Worm (Caenorhabditis elegans): ENCODE results near the gene ceh-76.

The ceh-76 gene

DNA sequence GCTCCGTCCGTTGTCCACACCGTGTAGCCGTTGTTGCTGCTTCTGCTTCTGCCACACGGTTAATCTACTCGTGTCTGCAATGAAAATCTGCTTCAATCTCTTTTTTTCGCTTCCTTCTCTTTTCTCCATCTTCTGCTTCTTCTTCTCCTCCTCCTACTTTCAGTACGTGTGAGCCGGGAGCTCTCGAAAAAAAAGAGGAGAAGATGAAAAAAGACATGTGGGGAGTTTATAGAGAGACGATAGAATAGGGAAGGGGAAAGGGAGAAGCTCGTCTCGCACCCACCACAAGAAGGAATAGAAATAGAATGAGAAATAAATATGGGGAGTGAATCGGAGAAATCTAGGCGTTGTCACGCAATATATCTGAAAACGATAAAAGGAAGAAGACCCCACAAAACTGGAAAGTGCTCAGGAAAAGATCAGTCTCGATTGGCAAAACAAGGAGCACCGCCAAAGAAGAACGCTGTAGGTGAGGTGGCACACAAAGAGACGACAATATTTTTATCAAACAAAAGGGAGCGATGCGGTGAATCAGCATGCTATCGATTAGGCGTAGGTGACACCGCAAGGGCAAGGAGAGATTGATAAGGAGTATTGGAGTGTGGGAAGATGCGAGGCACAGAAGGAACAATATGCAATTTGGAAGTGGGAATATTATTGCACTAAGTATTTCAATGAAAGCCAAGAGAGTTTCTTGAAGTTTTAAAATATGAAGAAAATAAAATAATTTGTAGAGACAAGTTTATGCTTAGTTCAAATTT is 16.6 kb downstream of the ceh-76 start, which contains the start of gene let-413:
TSS of gene let-413 (minus strand) at position 76 of the 761 bp plus-strand sequence.
- TF ChIP-seq elt-2 (tag; optimal IDR thresholded peaks at IDR 0.05) (peak; percentile 56), dmd-4 (tag; optimal IDR thresholded peaks at IDR 0.05; ENCODE audit: borderline replicate concordance) (peak; percentile 26), ceh-18 (tag; optimal IDR thresholded peaks at IDR 0.05) (no peak), ceh-6 (GFP tag; optimal IDR thresholded peaks at IDR 0.05) (no peak), npax-4 (tag; optimal IDR thresholded peaks at IDR 0.05) (no peak), pqm-1 (tag; optimal IDR thresholded peaks at IDR 0.05) (peak; percentile 1), tbx-2 (tag; optimal IDR thresholded peaks at IDR 0.05) (no peak), ceh-30 (tag; optimal IDR thresholded peaks at IDR 0.05) (no peak), C38D4.7 (GFP tag; optimal IDR thresholded peaks at IDR 0.05) (no peak), syd-9 (tag; optimal IDR thresholded peaks at IDR 0.05) (no peak), unc-42 (tag; optimal IDR thresholded peaks at IDR 0.05) (peak; percentile 20), nhr-11 (tag; optimal IDR thresholded peaks at IDR 0.05) (no peak), F13H6.1 (tag; optimal IDR thresholded peaks at IDR 0.05) (no peak), pax-1 (tag; optimal IDR thresholded peaks at IDR 0.05) (no peak)

- TF ChIP-seq C38D4.7 (GFP tag; optimal IDR thresholded peaks at IDR 0.05) (no peak), ceh-9 (tag; optimal IDR thresholded peaks at IDR 0.05) (no peak), Y22D7AL.16 (tag; optimal IDR thresholded peaks at IDR 0.05) (no peak), nhr-11 (tag; optimal IDR thresholded peaks at IDR 0.05) (no peak), zip-5 (tag; optimal IDR thresholded peaks at IDR 0.05) (no peak), ceh-30 (tag; optimal IDR thresholded peaks at IDR 0.05) (no peak)
Measured at ce11 chrV:7971376-7971775, 23.1 kb downstream of the ceh-76 start.

- TF ChIP-seq ceh-48 (tag; optimal IDR thresholded peaks at IDR 0.05) (no peak), zip-5 (tag; optimal IDR thresholded peaks at IDR 0.05) (no peak), lin-11 (tag; optimal IDR thresholded peaks at IDR 0.05) (no peak), ceh-6 (GFP tag; optimal IDR thresholded peaks at IDR 0.05) (no peak), lim-6 (tag; optimal IDR thresholded peaks at IDR 0.05) (no peak), eyg-1 (tag; optimal IDR thresholded peaks at IDR 0.05) (no peak), madf-2 (tag; optimal IDR thresholded peaks at IDR 0.05) (no peak), ceh-31 (tag; optimal IDR thresholded peaks at IDR 0.05) (no peak), pha-4 (tag; optimal IDR thresholded peaks at IDR 0.05) (no peak), gmeb-2 (tag; optimal IDR thresholded peaks at IDR 0.05) (no peak), hlh-8 (tag; optimal IDR thresholded peaks at IDR 0.05) (no peak), che-1 (tag; optimal IDR thresholded peaks at IDR 0.05) (no peak), ceh-30 (tag; optimal IDR thresholded peaks at IDR 0.05) (no peak), sdc-2 (tag; optimal IDR thresholded peaks at IDR 0.05) (no peak), unc-55 (GFP tag; optimal IDR thresholded peaks at IDR 0.05) (no peak), ztf-16 (tag; optimal IDR thresholded peaks at IDR 0.05) (no peak), nfya-1 (tag; optimal IDR thresholded peaks at IDR 0.05) (no peak), dve-1 (tag; optimal IDR thresholded peaks at IDR 0.05) (no peak)
Measured at ce11 chrV:7970519-7970918, 24.0 kb downstream of the ceh-76 start.

DNA sequence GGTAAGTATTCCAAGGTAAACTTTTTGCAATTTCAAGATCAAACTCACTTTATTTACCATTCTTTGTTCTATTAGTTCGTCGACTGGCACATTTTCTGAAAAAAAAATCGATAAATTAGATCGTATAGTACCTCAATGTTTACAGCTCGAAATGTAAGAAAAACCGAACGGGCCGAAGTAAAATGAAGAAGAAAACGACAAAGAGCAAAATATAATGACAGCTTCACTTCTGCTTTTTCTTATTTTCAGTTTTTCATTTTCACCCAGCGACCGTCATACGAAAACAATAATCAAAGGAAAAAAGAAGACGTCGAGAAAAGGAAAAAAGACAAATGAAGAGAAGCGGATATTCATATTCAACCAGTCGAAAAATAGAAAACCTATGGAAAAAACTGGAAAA is 25.4 kb downstream of the ceh-76 start, which contains the start of gene che-7:
TSS of gene che-7 (minus strand) at position 101 of the 400 bp plus-strand sequence.
- no peak for TF ChIP-seq dmd-4 (tag; optimal IDR thresholded peaks at IDR 0.05; ENCODE audit: borderline replicate concordance)
- TF ChIP-seq rnt-1 (tag; optimal IDR thresholded peaks at IDR 0.05) = no peak
- TF ChIP-seq syd-9 (tag; optimal IDR thresholded peaks at IDR 0.05) = no peak
- no peak for TF ChIP-seq lim-6 (tag; optimal IDR thresholded peaks at IDR 0.05)
- TF ChIP-seq unc-42 (tag; optimal IDR thresholded peaks at IDR 0.05) = no peak
- no peak for TF ChIP-seq pha-2 (tag; optimal IDR thresholded peaks at IDR 0.05)
- no peak for TF ChIP-seq ets-4 (tag; optimal IDR thresholded peaks at IDR 0.05)
- TF ChIP-seq ceh-45 (GFP tag; IDR thresholded peaks at IDR 0.05) = no peak

All from whole organism, late embryonic.